Worm (Caenorhabditis elegans) whole organism, late embryonic: ENCODE results near the gene grk-2.

ENCODE experiments used
- Y22D7AL.16 ChIP-seq: sonication (generic microtip); optimal IDR thresholded peaks from 2 replicates; lab custom pipeline; 2016; ENCODE audit warnings: missing genetic modification characterization, missing compliant biosample characterization
- ama-1 ChIP-seq: fragments of 150-350 bp; optimal IDR thresholded peaks from 2 replicates; lab custom pipeline; 2014
- ets-4 ChIP-seq: sonication (generic microtip); optimal IDR thresholded peaks from 2 replicates; lab custom pipeline; 2016; ENCODE audit warnings: missing genetic modification characterization, missing compliant biosample characterization
- lin-11 ChIP-seq: fragments of 200-800 bp; sonication (Bioruptor generic); optimal IDR thresholded peaks from 2 replicates; lab custom pipeline; 2018; ENCODE audit warnings: mild to moderate bottlenecking, missing genetic modification characterization, missing compliant biosample characterization
- pqm-1 ChIP-seq: sonication (generic microtip); optimal IDR thresholded peaks from 2 replicates; lab custom pipeline; 2016; ENCODE audit warnings: missing genetic modification characterization, missing compliant biosample characterization
- pros-1 ChIP-seq: fragments of 150-350 bp; optimal IDR thresholded peaks from 2 replicates; lab custom pipeline; 2014; ENCODE audit warnings: missing biosample characterization, missing genetic modification reagents, missing genetic modification characterization
- sdc-2 ChIP-seq: sonication (generic microtip); optimal IDR thresholded peaks from 2 replicates; lab custom pipeline; 2016; ENCODE audit warnings: missing genotype, missing genetic modification characterization, missing compliant biosample characterization
- ttx-3 ChIP-seq: sonication (generic microtip); optimal IDR thresholded peaks from 2 replicates; lab custom pipeline; 2016; ENCODE audit warnings: missing genetic modification reagents, missing genetic modification characterization, missing compliant biosample characterization
- unc-3 ChIP-seq, 2 experiments: fragments of 200-800 bp in 1 of 2; sonication (Bioruptor generic) in 1 of 2; sonication (generic microtip) in 1 of 2; conservative IDR thresholded peaks in 1 of 2; optimal IDR thresholded peaks in 1 of 2; 2 replicates each; pipeline versions ENCODE4 v1.3.6 to Lab custom; 2016 to 2022; ENCODE audit warnings: missing compliant biosample characterization in 2 of 2, missing genetic modification characterization in 2 of 2, missing genetic modification reagents in 1 of 2
- unc-42 ChIP-seq: sonication (generic microtip); optimal IDR thresholded peaks from 2 replicates; lab custom pipeline; 2016; ENCODE audit warnings: missing genotype, missing genetic modification characterization, missing compliant biosample characterization

DNA sequence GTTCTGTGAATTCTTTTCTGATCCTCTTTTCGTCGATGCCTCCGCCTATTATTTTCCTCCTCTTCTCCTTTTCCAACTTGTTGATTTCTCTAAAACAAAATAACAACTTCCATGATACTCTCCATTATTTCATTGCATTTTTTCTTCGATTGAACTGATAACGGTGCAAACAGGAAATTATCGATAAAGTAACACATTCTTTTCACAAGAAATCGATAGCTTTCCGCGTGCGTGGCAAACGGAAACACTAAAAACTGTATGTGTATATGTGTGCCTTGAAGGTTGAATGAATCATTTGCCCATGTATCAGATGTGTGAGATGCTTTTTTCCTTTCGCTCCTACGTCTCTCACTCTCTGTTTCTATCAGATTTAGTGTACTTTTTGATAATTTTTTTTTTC is 24.3 kb upstream of the grk-2 start:
- TF ChIP-seq unc-3 (GFP tag; conservative IDR thresholded peaks at IDR 0.05; lab: Robert Waterston, UW) (no peak), unc-3 (tag; optimal IDR thresholded peaks at IDR 0.05; lab: Kevin White, UChicago) (no peak), unc-42 (no peak), sdc-2 (tag; lab: Kevin White, UChicago) (no peak), pqm-1 (tag; lab: Kevin White, UChicago) (no peak), ttx-3 (tag; lab: Kevin White, UChicago) (no peak), Y22D7AL.16 (tag; lab: Kevin White, UChicago) (no peak), pros-1 (tag; lab: Kevin White, UChicago) (no peak), ama-1 (lab: Kevin White, UChicago) (no peak), ets-4 (tag; lab: Kevin White, UChicago) (no peak), lin-11 (no peak)
